Worm (Caenorhabditis elegans) whole organism, L4 larva: ENCODE measurements around the gene gst-37.

Experiments
- Y5F2A.4 ChIP-seq: fragments of 200-800 bp; sonication (Bioruptor generic); optimal IDR thresholded peaks from 2 replicates; lab custom pipeline; 2018; ENCODE audit warnings: mild to moderate bottlenecking, missing genetic modification characterization, missing compliant biosample characterization
- aha-1 ChIP-seq: fragments of 150-350 bp; peaks from one replicate; lab custom pipeline; 2014; ENCODE audit warnings: missing biosample characterization, missing genetic modification characterization
- aly-2 ChIP-seq: sonication (generic microtip); optimal IDR thresholded peaks from 2 replicates; lab custom pipeline; 2018; ENCODE audit warnings: missing biosample characterization, missing genetic modification characterization
- fkh-10 ChIP-seq: fragments of 150-350 bp; optimal IDR thresholded peaks from 2 replicates; lab custom pipeline; 2014; ENCODE audit warnings: missing biosample characterization, missing genetic modification reagents, missing genetic modification characterization
- lin-15B ChIP-seq: fragments of 150-350 bp; sonication (generic microtip); optimal IDR thresholded peaks from 3 replicates; lab custom pipeline; 2014; ENCODE audit warnings: missing biosample characterization, missing genetic modification characterization
- nhr-237 ChIP-seq: sonication (generic microtip); optimal IDR thresholded peaks from 2 replicates; lab custom pipeline; 2017; ENCODE audit warnings: missing biosample characterization, missing genetic modification characterization
- nhr-25 ChIP-seq: sonication (generic microtip); optimal IDR thresholded peaks from 2 replicates; lab custom pipeline; 2017; ENCODE audit warnings: missing genetic modification characterization, mild to moderate bottlenecking, missing compliant biosample characterization, antibody characterized with exemption, moderate library complexity, borderline replicate concordance; ENCODE audit not compliant: insufficient read depth
- sdz-12 ChIP-seq: fragments of 200-800 bp; sonication (Bioruptor generic); optimal IDR thresholded peaks from 2 replicates; lab custom pipeline; 2018; ENCODE audit warnings: mild to moderate bottlenecking, missing genetic modification characterization, missing compliant biosample characterization
- zfp-2 ChIP-seq: sonication (generic microtip); optimal IDR thresholded peaks from 2 replicates; lab custom pipeline; 2016; ENCODE audit warnings: mild to moderate bottlenecking, missing genetic modification characterization, missing compliant biosample characterization

- TF ChIP-seq nhr-237 (no peak), nhr-25 (no peak), Y5F2A.4 (GFP tag; lab: Kevin White, UChicago) (no peak), fkh-10 (GFP tag; lab: Kevin White, UChicago) (no peak), zfp-2 (no peak), sdz-12 (GFP tag; lab: Kevin White, UChicago) (no peak), aly-2 (tag; lab: Kevin White, UChicago) (no peak), lin-15B (tag; lab: Kevin White, UChicago) (no peak), aha-1 (peak; percentile 49)
Observed at ce11 chrV:1966962-1967361, 45.5 kb downstream of the gst-37 start.
